Worm (Caenorhabditis elegans): ENCODE results near the gene lgc-37.

The lgc-37 gene

ce11 chrIII:12836742-12837285, 51.9 kb downstream of the lgc-37 start:
- TF ChIP-seq hnd-1 (tag; optimal IDR thresholded peaks at IDR 0.05) (no peak), sea-1 (GFP tag; conservative IDR thresholded peaks at IDR 0.05) (no peak), tra-4 (tag; optimal IDR thresholded peaks at IDR 0.05) (no peak), ceh-36 (tag; optimal IDR thresholded peaks at IDR 0.05) (no peak), ceh-13 (GFP tag; optimal IDR thresholded peaks at IDR 0.05) (no peak), ama-1 (optimal IDR thresholded peaks at IDR 0.05) (no peak), ets-7 (tag; optimal IDR thresholded peaks at IDR 0.05) (no peak), tbx-11 (GFP tag; IDR thresholded peaks at IDR 0.05) (no peak), F13C5.2 (tag; optimal IDR thresholded peaks at IDR 0.05) (no peak), tbx-37 (GFP tag; conservative IDR thresholded peaks at IDR 0.05) (no peak), B0310.2 (tag; optimal IDR thresholded peaks at IDR 0.05) (no peak), hmg-4 (GFP tag; optimal IDR thresholded peaks at IDR 0.05) (no peak), flt-1 (GFP tag; IDR thresholded peaks at IDR 0.05) (no peak), aly-1 (tag; optimal IDR thresholded peaks at IDR 0.05) (no peak)

DNA sequence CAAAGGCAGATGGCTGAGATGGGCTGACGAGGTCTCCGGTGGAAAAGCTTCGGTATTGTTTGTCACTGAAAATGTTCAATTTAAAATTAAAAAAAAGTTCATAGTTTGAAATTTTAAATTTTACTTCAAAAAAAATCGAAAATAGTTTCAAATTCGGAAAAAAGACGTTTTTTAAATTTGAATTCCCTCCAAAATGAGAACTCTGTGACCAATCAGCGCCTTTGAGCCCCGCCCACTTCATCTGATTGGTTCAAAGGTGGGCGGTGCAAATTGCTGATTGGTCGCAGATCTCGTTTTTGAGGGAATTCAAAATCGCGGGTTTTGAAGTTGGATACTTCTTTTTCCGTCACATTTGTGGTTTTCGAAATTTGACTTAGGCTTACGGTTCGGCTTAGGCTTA, 53.3 kb downstream of the lgc-37 start:
- TF ChIP-seq tra-4 (tag; optimal IDR thresholded peaks at IDR 0.05) (no peak), tbx-37 (GFP tag; conservative IDR thresholded peaks at IDR 0.05) (no peak), ets-7 (tag; optimal IDR thresholded peaks at IDR 0.05) (no peak), hmbx-1 (tag; optimal IDR thresholded peaks at IDR 0.05) (no peak), B0310.2 (tag; optimal IDR thresholded peaks at IDR 0.05) (no peak), aly-1 (tag; optimal IDR thresholded peaks at IDR 0.05) (no peak), pes-1 (GFP tag; IDR thresholded peaks at IDR 0.05) (no peak), ama-1 (optimal IDR thresholded peaks at IDR 0.05) (no peak), tbx-11 (GFP tag; IDR thresholded peaks at IDR 0.05) (no peak), F13C5.2 (tag; optimal IDR thresholded peaks at IDR 0.05) (no peak), ceh-13 (GFP tag; optimal IDR thresholded peaks at IDR 0.05) (no peak), hmg-4 (GFP tag; optimal IDR thresholded peaks at IDR 0.05) (no peak), ceh-36 (tag; optimal IDR thresholded peaks at IDR 0.05) (no peak), flt-1 (GFP tag; IDR thresholded peaks at IDR 0.05) (no peak), sea-1 (GFP tag; conservative IDR thresholded peaks at IDR 0.05) (no peak), scrt-1 (GFP tag; IDR thresholded peaks at IDR 0.05) (no peak), hnd-1 (tag; optimal IDR thresholded peaks at IDR 0.05) (no peak)

ce11 chrIII:12838913-12839366, 54.0 kb downstream of the lgc-37 start, which contains the start of gene Y37D8A.4:
TSS of gene Y37D8A.4 (minus strand) at chrIII:12838963.
- TF ChIP-seq B0310.2 (tag; optimal IDR thresholded peaks at IDR 0.05) (no peak), pes-1 (GFP tag; IDR thresholded peaks at IDR 0.05) (no peak), ama-1 (optimal IDR thresholded peaks at IDR 0.05) (no peak), flt-1 (GFP tag; IDR thresholded peaks at IDR 0.05) (no peak), sea-1 (GFP tag; conservative IDR thresholded peaks at IDR 0.05) (no peak), hmg-4 (GFP tag; optimal IDR thresholded peaks at IDR 0.05) (no peak), tra-4 (tag; optimal IDR thresholded peaks at IDR 0.05) (no peak), hmbx-1 (tag; optimal IDR thresholded peaks at IDR 0.05) (no peak), tbx-37 (GFP tag; conservative IDR thresholded peaks at IDR 0.05) (no peak), tbx-11 (GFP tag; IDR thresholded peaks at IDR 0.05) (no peak), ceh-36 (tag; optimal IDR thresholded peaks at IDR 0.05) (no peak), F13C5.2 (tag; optimal IDR thresholded peaks at IDR 0.05) (no peak), scrt-1 (GFP tag; IDR thresholded peaks at IDR 0.05) (no peak), aly-1 (tag; optimal IDR thresholded peaks at IDR 0.05) (no peak)

DNA sequence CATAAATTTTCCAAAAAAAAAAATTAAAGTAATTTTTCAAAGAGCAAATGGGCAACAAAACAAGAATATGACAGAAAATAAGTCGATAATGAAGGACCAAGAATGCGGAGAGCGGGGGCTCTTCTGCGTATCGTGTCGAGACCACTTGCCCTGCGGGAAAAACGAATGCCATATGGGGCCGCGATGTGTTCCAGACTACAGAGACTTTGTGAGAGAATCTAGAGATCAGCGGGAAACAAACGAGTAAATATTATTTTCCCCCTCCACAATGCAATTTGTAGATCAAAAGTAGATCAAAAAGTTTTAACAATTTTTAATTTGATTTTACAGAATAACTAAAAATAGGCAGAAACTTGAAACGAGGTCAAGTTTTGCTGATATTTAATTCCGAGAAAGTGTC, 55.2 kb downstream of the lgc-37 start:
- no peak for TF ChIP-seq scrt-1 (GFP tag; IDR thresholded peaks at IDR 0.05)
- TF ChIP-seq tra-4 (tag; optimal IDR thresholded peaks at IDR 0.05) = no peak
- TF ChIP-seq sea-1 (GFP tag; conservative IDR thresholded peaks at IDR 0.05) = no peak
- TF ChIP-seq hmbx-1 (tag; optimal IDR thresholded peaks at IDR 0.05) = no peak
- TF ChIP-seq hmg-4 (GFP tag; optimal IDR thresholded peaks at IDR 0.05) = no peak
- no peak for TF ChIP-seq F13C5.2 (tag; optimal IDR thresholded peaks at IDR 0.05)
- no peak for TF ChIP-seq ceh-13 (GFP tag; optimal IDR thresholded peaks at IDR 0.05)
- TF ChIP-seq pes-1 (GFP tag; IDR thresholded peaks at IDR 0.05) = no peak
- no peak for TF ChIP-seq aly-1 (tag; optimal IDR thresholded peaks at IDR 0.05)
- TF ChIP-seq ets-7 (tag; optimal IDR thresholded peaks at IDR 0.05) = no peak
- TF ChIP-seq hnd-1 (tag; optimal IDR thresholded peaks at IDR 0.05) = no peak
- TF ChIP-seq B0310.2 (tag; optimal IDR thresholded peaks at IDR 0.05) = no peak
- no peak for TF ChIP-seq tbx-11 (GFP tag; IDR thresholded peaks at IDR 0.05)

ce11 chrIII:12841328-12841727, 56.4 kb downstream of the lgc-37 start:
- TF ChIP-seq F13C5.2 (tag; optimal IDR thresholded peaks at IDR 0.05) (no peak), pes-1 (GFP tag; IDR thresholded peaks at IDR 0.05) (no peak), hmbx-1 (tag; optimal IDR thresholded peaks at IDR 0.05) (no peak), B0310.2 (tag; optimal IDR thresholded peaks at IDR 0.05) (no peak), scrt-1 (GFP tag; IDR thresholded peaks at IDR 0.05) (no peak), ama-1 (optimal IDR thresholded peaks at IDR 0.05) (no peak), tra-4 (tag; optimal IDR thresholded peaks at IDR 0.05) (no peak)

All from whole organism, early embryonic.